Worm (Caenorhabditis elegans) whole organism, L2 larva: ENCODE data around the gene tag-243.

Experiments
- C34F6.9 ChIP-seq: fragments of 150-350 bp; optimal IDR thresholded peaks from 2 replicates; lab custom pipeline; 2014; ENCODE audit warnings: missing biosample characterization, missing genetic modification characterization
- F13H6.1 ChIP-seq: sonication (generic microtip); optimal IDR thresholded peaks from 2 replicates; lab custom pipeline; 2016; ENCODE audit warnings: missing genetic modification characterization, missing compliant biosample characterization
- R02D3.7 ChIP-seq: fragments of 150-350 bp; optimal IDR thresholded peaks from 2 replicates; lab custom pipeline; 2014; ENCODE audit warnings: missing biosample characterization, missing genetic modification characterization
- Y55F3AM.14 ChIP-seq: fragments of 200-800 bp; sonication (Bioruptor generic); optimal IDR thresholded peaks from 2 replicates; lab custom pipeline; 2018; ENCODE audit warnings: mild to moderate bottlenecking, missing genetic modification characterization, missing compliant biosample characterization
- ZK546.5 ChIP-seq: sonication (generic microtip); optimal IDR thresholded peaks from 2 replicates; lab custom pipeline; 2017; ENCODE audit warnings: missing biosample characterization, missing genetic modification characterization
- alr-1 ChIP-seq: fragments of 150-350 bp; optimal IDR thresholded peaks from 2 replicates; lab custom pipeline; 2014; ENCODE audit warnings: missing biosample characterization, missing genetic modification characterization
- aly-2 ChIP-seq: fragments of 150-350 bp; optimal IDR thresholded peaks from 2 replicates; lab custom pipeline; 2014; ENCODE audit warnings: missing biosample characterization, missing genetic modification characterization
- ama-1 ChIP-seq: fragments of 150-350 bp; optimal IDR thresholded peaks from 2 replicates; lab custom pipeline; 2018; ENCODE audit warnings: inconsistent platforms
- blmp-1 ChIP-seq: sonication (generic microtip); optimal IDR thresholded peaks from 2 replicates; lab custom pipeline; 2017; ENCODE audit warnings: missing genetic modification characterization, mild to moderate bottlenecking, missing compliant biosample characterization, antibody characterized with exemption, moderate library complexity; ENCODE audit not compliant: insufficient read depth
- ceh-16 ChIP-seq: fragments of 150-350 bp; optimal IDR thresholded peaks from 2 replicates; lab custom pipeline; 2014; ENCODE audit warnings: missing biosample characterization, missing genetic modification characterization
- ceh-82 ChIP-seq: fragments of 150-350 bp; optimal IDR thresholded peaks from 2 replicates; lab custom pipeline; 2014; ENCODE audit warnings: missing biosample characterization, missing genetic modification characterization
- crh-2 ChIP-seq: sonication (generic microtip); optimal IDR thresholded peaks from 2 replicates; lab custom pipeline; 2017; ENCODE audit warnings: missing biosample characterization, missing genetic modification characterization
- dmd-4 ChIP-seq: sonication (generic microtip); optimal IDR thresholded peaks from 2 replicates; lab custom pipeline; 2017; ENCODE audit warnings: missing biosample characterization, missing genetic modification characterization
- egl-27 ChIP-seq: sonication (generic microtip); optimal IDR thresholded peaks from 3 replicates; lab custom pipeline; 2017; ENCODE audit warnings: missing biosample characterization, missing genetic modification reagents, missing genetic modification characterization
- elt-1 ChIP-seq: fragments of 150-350 bp; optimal IDR thresholded peaks from 2 replicates; lab custom pipeline; 2014; ENCODE audit warnings: missing biosample characterization, missing genetic modification characterization
- fos-1 ChIP-seq: fragments of 150-350 bp; optimal IDR thresholded peaks from 2 replicates; lab custom pipeline; 2014; ENCODE audit warnings: missing biosample characterization, missing genetic modification characterization
- gmeb-1 ChIP-seq: fragments of 150-350 bp; optimal IDR thresholded peaks from 2 replicates; lab custom pipeline; 2014; ENCODE audit warnings: missing biosample characterization, missing genetic modification characterization
- lin-11 ChIP-seq: fragments of 150-350 bp; sonication (generic microtip); optimal IDR thresholded peaks from 2 replicates; lab custom pipeline; 2014; ENCODE audit warnings: missing biosample characterization, missing genetic modification characterization, inconsistent platforms, mixed read lengths
- lin-13 ChIP-seq: fragments of 150-350 bp; optimal IDR thresholded peaks from 2 replicates; lab custom pipeline; 2014; ENCODE audit warnings: missing biosample characterization, missing genetic modification reagents, missing genetic modification characterization
- lin-39 ChIP-seq: fragments of 150-350 bp; optimal IDR thresholded peaks from 2 replicates; lab custom pipeline; 2014; ENCODE audit warnings: missing biosample characterization, missing genetic modification reagents, missing genetic modification characterization
- lsy-2 ChIP-seq, 2 experiments: fragments of 150-350 bp in 1 of 2; sonication (generic microtip) in 1 of 2; optimal IDR thresholded peaks; 2 replicates each; lab custom pipeline; 2014 to 2017; ENCODE audit warnings: missing biosample characterization in 2 of 2, missing genetic modification characterization in 2 of 2
- mab-5 ChIP-seq: fragments of 150-350 bp; optimal IDR thresholded peaks from 2 replicates; lab custom pipeline; 2014; ENCODE audit warnings: missing biosample characterization, missing genetic modification characterization
- mbf-1 ChIP-seq: sonication (generic microtip); optimal IDR thresholded peaks from 2 replicates; lab custom pipeline; 2017; ENCODE audit warnings: missing biosample characterization, missing genetic modification characterization
- mdl-1 ChIP-seq, 2 experiments: fragments of 150-350 bp in 1 of 2; sonication (generic microtip) in 1 of 2; optimal IDR thresholded peaks; 2 replicates each; lab custom pipeline; 2017; ENCODE audit warnings: missing biosample characterization in 2 of 2, missing genetic modification characterization in 2 of 2
- nhr-10 ChIP-seq: sonication (generic microtip); optimal IDR thresholded peaks from 2 replicates; lab custom pipeline; 2017; ENCODE audit warnings: missing biosample characterization, missing genetic modification characterization
- nhr-11 ChIP-seq: fragments of 150-350 bp; optimal IDR thresholded peaks from 2 replicates; lab custom pipeline; 2014; ENCODE audit warnings: missing biosample characterization, missing genetic modification characterization
- nhr-12 ChIP-seq: fragments of 150-350 bp; optimal IDR thresholded peaks from 2 replicates; lab custom pipeline; 2014; ENCODE audit warnings: missing biosample characterization, missing genetic modification characterization
- nhr-129 ChIP-seq: fragments of 150-350 bp; optimal IDR thresholded peaks from 2 replicates; lab custom pipeline; 2014; ENCODE audit warnings: missing biosample characterization, missing genetic modification characterization
- nhr-21 ChIP-seq: fragments of 150-350 bp; optimal IDR thresholded peaks from 2 replicates; lab custom pipeline; 2014; ENCODE audit warnings: missing biosample characterization, missing genetic modification characterization
- nhr-237 ChIP-seq: fragments of 150-350 bp; optimal IDR thresholded peaks from 2 replicates; lab custom pipeline; 2014; ENCODE audit warnings: missing biosample characterization, missing genetic modification characterization
- nhr-25 ChIP-seq: fragments of 150-350 bp; sonication (generic microtip); optimal IDR thresholded peaks from 3 replicates; lab custom pipeline; 2014; ENCODE audit warnings: missing biosample characterization, missing genetic modification characterization
- nhr-6 ChIP-seq: fragments of 150-350 bp; optimal IDR thresholded peaks from 2 replicates; lab custom pipeline; 2014; ENCODE audit warnings: missing biosample characterization, missing genetic modification characterization
- peb-1 ChIP-seq: fragments of 150-350 bp; optimal IDR thresholded peaks from 2 replicates; lab custom pipeline; 2014; ENCODE audit warnings: missing biosample characterization, missing genetic modification characterization
- sem-4 ChIP-seq: fragments of 150-350 bp; optimal IDR thresholded peaks from 2 replicates; lab custom pipeline; 2014; ENCODE audit warnings: missing biosample characterization, missing genetic modification reagents, missing genetic modification characterization
- skn-1 ChIP-seq: sonication (generic microtip); optimal IDR thresholded peaks from 2 replicates; lab custom pipeline; 2017; ENCODE audit warnings: missing biosample characterization, missing genetic modification characterization
- sma-3 ChIP-seq: sonication (generic microtip); optimal IDR thresholded peaks from 2 replicates; lab custom pipeline; 2016; ENCODE audit warnings: missing genetic modification reagents, missing genetic modification characterization, missing compliant biosample characterization
- sma-9 ChIP-seq, 2 experiments: fragments of 150-350 bp in 1 of 2; sonication (generic microtip) in 1 of 2; optimal IDR thresholded peaks; 2 replicates each; lab custom pipeline; 2014 to 2016; ENCODE audit warnings: missing genetic modification characterization in 2 of 2, mild to moderate bottlenecking in 1 of 2, missing biosample characterization in 1 of 2, missing compliant biosample characterization in 1 of 2, missing genetic modification reagents in 1 of 2, moderate library complexity in 1 of 2
- snpc-4 ChIP-seq: fragments of 150-350 bp; optimal IDR thresholded peaks from 2 replicates; lab custom pipeline; 2014; ENCODE audit warnings: missing biosample characterization, missing genetic modification characterization
- unc-39 ChIP-seq: fragments of 150-350 bp; optimal IDR thresholded peaks from 2 replicates; lab custom pipeline; 2014; ENCODE audit warnings: missing biosample characterization, missing genetic modification characterization
- unc-55 ChIP-seq: fragments of 150-350 bp; sonication (generic microtip); optimal IDR thresholded peaks from 3 replicates; lab custom pipeline; 2014; ENCODE audit warnings: missing biosample characterization, missing genetic modification reagents, missing genetic modification characterization
- unc-62 ChIP-seq: fragments of 150-350 bp; optimal IDR thresholded peaks from 2 replicates; lab custom pipeline; 2014; ENCODE audit warnings: missing biosample characterization, missing genetic modification reagents, missing genetic modification characterization
- zag-1 ChIP-seq: fragments of 150-350 bp; optimal IDR thresholded peaks from 2 replicates; lab custom pipeline; 2014; ENCODE audit warnings: missing biosample characterization, missing genetic modification characterization
- ztf-1 ChIP-seq: fragments of 200-800 bp; sonication (Bioruptor generic); conservative IDR thresholded peaks from 2 replicates; pipeline ENCODE4 v1.3.6; 2022; ENCODE audit warnings: missing genetic modification characterization, missing compliant biosample characterization
- ztf-11 ChIP-seq: sonication (generic microtip); optimal IDR thresholded peaks from 2 replicates; lab custom pipeline; 2017; ENCODE audit warnings: missing biosample characterization, missing genetic modification characterization
- ztf-4 ChIP-seq: fragments of 150-350 bp; optimal IDR thresholded peaks from 2 replicates; lab custom pipeline; 2014; ENCODE audit warnings: missing biosample characterization, missing genetic modification characterization

The tag-243 gene

ce11 chrIII:4693695-4694094 is 5.4 kb upstream of the tag-243 start, which contains the start of gene T04A8.8:
Gene T04A8.8, plus strand, starts transcription at chrIII:4693995.
- TF ChIP-seq crh-2 (tag; lab: Kevin White, UChicago): no peak
- no peak for TF ChIP-seq sma-9 (GFP tag; optimal IDR thresholded peaks at IDR 0.05; lab: Kevin White, UChicago)
- no peak for TF ChIP-seq sma-9 (tag; optimal IDR thresholded peaks at IDR 0.05; lab: Kevin White, UChicago)
- no peak for TF ChIP-seq lin-13
- no peak for TF ChIP-seq unc-39 (tag; lab: Kevin White, UChicago)
- no peak for TF ChIP-seq mdl-1 (tag; optimal IDR thresholded peaks at IDR 0.05; lab: Kevin White, UChicago)
- TF ChIP-seq lsy-2 (tag; optimal IDR thresholded peaks at IDR 0.05; lab: Kevin White, UChicago): no peak
- no peak for TF ChIP-seq nhr-6
- TF ChIP-seq unc-55: no peak
- TF ChIP-seq zag-1: no peak
- no peak for TF ChIP-seq Y55F3AM.14 (GFP tag; lab: Kevin White, UChicago)
- TF ChIP-seq peb-1 (tag; lab: Kevin White, UChicago): no peak

- TF ChIP-seq nhr-25 (tag; lab: Kevin White, UChicago): peak; percentile 60
- peak; percentile 58 for TF ChIP-seq sma-3 (GFP tag; lab: Kevin White, UChicago)
- no peak for TF ChIP-seq ztf-4
- TF ChIP-seq nhr-12 (tag; lab: Kevin White, UChicago): no peak
- peak; percentile 77 for TF ChIP-seq unc-55
- TF ChIP-seq gmeb-1 (tag; lab: Kevin White, UChicago): peak; percentile 76
- TF ChIP-seq ceh-82: no peak
- TF ChIP-seq F13H6.1 (tag; lab: Kevin White, UChicago): peak; percentile 50
- peak; percentile 28 for TF ChIP-seq lin-11 (tag; lab: Kevin White, UChicago)
- peak; percentile 70 for TF ChIP-seq fos-1 (tag; lab: Kevin White, UChicago)
- peak; percentile 60 for TF ChIP-seq crh-2 (tag; lab: Kevin White, UChicago)
- peak; percentile 21 for TF ChIP-seq nhr-21 (tag; lab: Kevin White, UChicago)
- TF ChIP-seq sem-4: peak; percentile 10
- TF ChIP-seq blmp-1: peak; percentile 37
- no peak for TF ChIP-seq R02D3.7 (tag; lab: Kevin White, UChicago)
- no peak for TF ChIP-seq ztf-1
- peak; percentile 86 for TF ChIP-seq C34F6.9 (tag; lab: Kevin White, UChicago)
- peak; percentile 29 for TF ChIP-seq lin-13
- TF ChIP-seq sma-9 (GFP tag; optimal IDR thresholded peaks at IDR 0.05; lab: Kevin White, UChicago): peak; percentile 52
- TF ChIP-seq sma-9 (tag; optimal IDR thresholded peaks at IDR 0.05; lab: Kevin White, UChicago): no peak
- TF ChIP-seq mab-5 (tag; lab: Kevin White, UChicago): no peak
- peak; percentile 9 to 87 for TF ChIP-seq lsy-2 (tag; optimal IDR thresholded peaks at IDR 0.05; lab: Kevin White, UChicago)
- TF ChIP-seq nhr-129: peak; percentile 79
These were observed 5.0 kb upstream of the tag-243 start, which contains the start of gene nifk-1 for ce11 chrIII:4693281-4693680. Gene nifk-1, minus strand, starts transcription at chrIII:4693307.

- no peak for TF ChIP-seq alr-1 (tag; lab: Kevin White, UChicago)
- peak; percentile 89 for TF ChIP-seq fos-1 (tag; lab: Kevin White, UChicago)
- TF ChIP-seq crh-2 (tag; lab: Kevin White, UChicago): peak; percentile 90
- peak; percentile 74 for TF ChIP-seq ztf-4
- no peak for TF ChIP-seq R02D3.7 (tag; lab: Kevin White, UChicago)
- TF ChIP-seq skn-1 (tag; lab: Kevin White, UChicago): no peak
- peak; percentile 70 for TF ChIP-seq lin-13
- TF ChIP-seq nhr-10 (tag; lab: Kevin White, UChicago): no peak
- TF ChIP-seq dmd-4: no peak
- peak; percentile 32 for TF ChIP-seq nhr-11 (tag; lab: Kevin White, UChicago)
- peak; percentile 76 for TF ChIP-seq nhr-21 (tag; lab: Kevin White, UChicago)
- TF ChIP-seq mbf-1 (tag; lab: Kevin White, UChicago): no peak
- TF ChIP-seq lin-11 (tag; lab: Kevin White, UChicago): peak; percentile 48
- TF ChIP-seq mdl-1 (tag; optimal IDR thresholded peaks at IDR 0.05; lab: Kevin White, UChicago): peak in 1 of 2 experiments; percentile 70
- TF ChIP-seq ceh-16 (tag; lab: Kevin White, UChicago): no peak
- TF ChIP-seq sem-4: peak; percentile 50
- no peak for TF ChIP-seq nhr-237
- TF ChIP-seq egl-27: peak; percentile 77
- no peak for TF ChIP-seq aly-2 (tag; lab: Kevin White, UChicago)
- no peak for TF ChIP-seq unc-62 (GFP tag; lab: Kevin White, UChicago)
- no peak for TF ChIP-seq ceh-82
- no peak for TF ChIP-seq unc-39 (tag; lab: Kevin White, UChicago)
- peak; percentile 76 for TF ChIP-seq sma-3 (GFP tag; lab: Kevin White, UChicago)
- TF ChIP-seq sma-9 (GFP tag; optimal IDR thresholded peaks at IDR 0.05; lab: Kevin White, UChicago): peak; percentile 85
- no peak for TF ChIP-seq sma-9 (tag; optimal IDR thresholded peaks at IDR 0.05; lab: Kevin White, UChicago)
- no peak for TF ChIP-seq blmp-1
- no peak for TF ChIP-seq ZK546.5 (tag; lab: Kevin White, UChicago)
- no peak for TF ChIP-seq unc-55
- TF ChIP-seq ztf-11 (tag; lab: Kevin White, UChicago): no peak
- peak; percentile 48 for TF ChIP-seq nhr-6
- TF ChIP-seq zag-1: no peak
- TF ChIP-seq nhr-25 (tag; lab: Kevin White, UChicago): no peak
- TF ChIP-seq C34F6.9 (tag; lab: Kevin White, UChicago): peak; percentile 68
- no peak for TF ChIP-seq elt-1 (tag; lab: Kevin White, UChicago)
- TF ChIP-seq snpc-4 (tag; lab: Kevin White, UChicago): no peak
- no peak for TF ChIP-seq ama-1 (lab: Kevin White, UChicago)
- peak; percentile 74 for TF ChIP-seq gmeb-1 (tag; lab: Kevin White, UChicago)
- peak; percentile 78 for TF ChIP-seq Y55F3AM.14 (GFP tag; lab: Kevin White, UChicago)
- TF ChIP-seq lin-39 (tag; lab: Kevin White, UChicago): no peak
- peak; percentile 54 to 79 for TF ChIP-seq lsy-2 (tag; optimal IDR thresholded peaks at IDR 0.05; lab: Kevin White, UChicago)
- peak; percentile 66 for TF ChIP-seq F13H6.1 (tag; lab: Kevin White, UChicago)
- peak; percentile 96 for TF ChIP-seq nhr-129
These were observed 1.3 kb upstream of the tag-243 start for ce11 chrIII:4689595-4689994.
